Fruit fly (Drosophila melanogaster) whole organism, wandering third instar larva: ENCODE measurements around the gene spz3.

Experiments used
- Abd-B ChIP-seq: fragments of >200 bp; optimal IDR thresholded peaks from 2 replicates; lab custom pipeline; 2017; ENCODE audit warnings: missing biosample characterization, missing genetic modification characterization
- CG32264 ChIP-seq: fragments of 200-800 bp; sonication (Bioruptor generic); optimal IDR thresholded peaks from 2 replicates; lab custom pipeline; 2016; ENCODE audit warnings: missing biosample characterization, missing genetic modification characterization
- CG9705 ChIP-seq: fragments of 200-800 bp; sonication (Bioruptor generic); optimal IDR thresholded peaks from 2 replicates; lab custom pipeline; 2018; ENCODE audit warnings: missing biosample characterization, mild to moderate bottlenecking, missing genetic modification characterization
- CrebA ChIP-seq: fragments of 200-800 bp; sonication (Bioruptor generic); optimal IDR thresholded peaks from 2 replicates; lab custom pipeline; 2016; ENCODE audit warnings: missing biosample characterization, mild to moderate bottlenecking, missing genetic modification characterization, borderline replicate concordance
- Dfd ChIP-seq: fragments of >200 bp; optimal IDR thresholded peaks from 2 replicates; lab custom pipeline; 2017; ENCODE audit warnings: missing biosample characterization, missing genetic modification characterization
- Dif ChIP-seq: fragments of 200-275, 200-300 bp; sonication (Bioruptor generic); optimal IDR thresholded peaks from 2 replicates; lab custom pipeline; 2018; ENCODE audit warnings: missing biosample characterization, missing genetic modification characterization; ENCODE audit not compliant: partially characterized antibody
- GATAd ChIP-seq: sonication (Bioruptor generic); optimal IDR thresholded peaks from 2 replicates; lab custom pipeline; 2016; ENCODE audit warnings: missing biosample characterization, missing genetic modification characterization
- HLH106 ChIP-seq: fragments of 200-800 bp; optimal IDR thresholded peaks from 3 replicates; lab custom pipeline; 2019; ENCODE audit warnings: missing biosample characterization, mild to moderate bottlenecking, missing genetic modification characterization, moderate library complexity
- Hnf4 ChIP-seq: fragments of 200-800 bp; sonication (Bioruptor generic); optimal IDR thresholded peaks from 2 replicates; lab custom pipeline; 2016; ENCODE audit warnings: missing biosample characterization, mild to moderate bottlenecking, missing genetic modification characterization
- Hr78 ChIP-seq: fragments of >200 bp; optimal IDR thresholded peaks from 2 replicates; lab custom pipeline; 2017; ENCODE audit warnings: missing biosample characterization, missing genetic modification characterization
- Hr83 ChIP-seq: fragments of 200-300 bp; sonication (Bioruptor generic); optimal IDR thresholded peaks from 2 replicates; lab custom pipeline; 2016; ENCODE audit warnings: missing biosample characterization, mild to moderate bottlenecking, missing genetic modification characterization, moderate library complexity; ENCODE audit not compliant: poor library complexity, severe bottlenecking
- Jra ChIP-seq: sonication (Bioruptor generic); optimal IDR thresholded peaks from 2 replicates; lab custom pipeline; 2016; ENCODE audit warnings: missing biosample characterization, missing genetic modification characterization
- Mio ChIP-seq: sonication (Bioruptor generic); optimal IDR thresholded peaks from 2 replicates; lab custom pipeline; 2016; ENCODE audit warnings: missing biosample characterization, missing genetic modification characterization
- Myc ChIP-seq: fragments of >200 bp; optimal IDR thresholded peaks from 2 replicates; lab custom pipeline; 2017
- N ChIP-seq: fragments of >200 bp; optimal IDR thresholded peaks from 2 replicates; lab custom pipeline; 2018; ENCODE audit warnings: missing biosample characterization, missing external identifiers, missing genetic modification characterization
- OdsH ChIP-seq: fragments of 200-800 bp; sonication (Bioruptor generic); optimal IDR thresholded peaks from 2 replicates; lab custom pipeline; 2016; ENCODE audit warnings: missing biosample characterization, mild to moderate bottlenecking, missing genetic modification characterization
- Rel ChIP-seq, 2 experiments: fragments of 200-800 bp; sonication (Bioruptor generic) in 1 of 2; optimal IDR thresholded peaks; 2 replicates in 1 of 2; 3 replicates in 1 of 2; lab custom pipeline; 2016 to 2019; ENCODE audit warnings: mild to moderate bottlenecking in 2 of 2, missing biosample characterization in 2 of 2, missing genetic modification characterization in 2 of 2, moderate library complexity in 1 of 2
- Sp1 ChIP-seq: fragments of 200-800 bp; sonication (Bioruptor generic); optimal IDR thresholded peaks from 3 replicates; lab custom pipeline; 2019; ENCODE audit warnings: missing biosample characterization, mild to moderate bottlenecking, missing genetic modification characterization, moderate library complexity
- Vsx2 ChIP-seq: fragments of 200-300, 225-300 bp; sonication (Bioruptor generic); optimal IDR thresholded peaks from 2 replicates; lab custom pipeline; 2018; ENCODE audit warnings: missing biosample characterization, missing genetic modification characterization; ENCODE audit not compliant: partially characterized antibody
- br ChIP-seq: fragments of 200-800 bp; sonication (Bioruptor generic); optimal IDR thresholded peaks from 2 replicates; lab custom pipeline; 2016; ENCODE audit warnings: missing biosample characterization, missing genetic modification characterization
- brk ChIP-seq: fragments of 200-800 bp; sonication (Bioruptor generic); optimal IDR thresholded peaks from 2 replicates; lab custom pipeline; 2016; ENCODE audit warnings: missing biosample characterization, mild to moderate bottlenecking, missing genetic modification characterization
- dl ChIP-seq, 2 experiments: fragments of 175-275, 200-275 bp in 1 of 2; fragments of 200-275 bp in 1 of 2; sonication (Bioruptor generic); optimal IDR thresholded peaks; lab custom pipeline; 2018; ENCODE audit warnings: mild to moderate bottlenecking in 2 of 2, missing biosample characterization in 2 of 2, missing genetic modification characterization in 2 of 2, moderate library complexity in 2 of 2; ENCODE audit not compliant: partially characterized antibody in 2 of 2, insufficient read depth in 1 of 2
- dmrt93B ChIP-seq: fragments of 200-800 bp; sonication (Bioruptor generic); optimal IDR thresholded peaks from 2 replicates; lab custom pipeline; 2018; ENCODE audit warnings: missing biosample characterization, mild to moderate bottlenecking, missing genetic modification characterization
- dsf ChIP-seq: sonication (Bioruptor generic); optimal IDR thresholded peaks from 2 replicates; lab custom pipeline; 2016; ENCODE audit warnings: missing biosample characterization, missing genetic modification characterization, borderline replicate concordance
- ey ChIP-seq: fragments of 200-800 bp; sonication (Bioruptor generic); optimal IDR thresholded peaks from 2 replicates; lab custom pipeline; 2016; ENCODE audit warnings: missing biosample characterization, missing genetic modification characterization
- foxo ChIP-seq, 2 experiments: fragments of 200-800 bp; sonication (Bioruptor generic); optimal IDR thresholded peaks; 2 replicates in 1 of 2; 3 replicates in 1 of 2; lab custom pipeline; 2016 to 2017; ENCODE audit warnings: missing biosample characterization in 2 of 2, missing genetic modification characterization in 2 of 2
- fru ChIP-seq: fragments of 200-800 bp; sonication (Bioruptor generic); optimal IDR thresholded peaks from 3 replicates; lab custom pipeline; 2016; ENCODE audit warnings: missing biosample characterization, mild to moderate bottlenecking, missing genetic modification characterization
- h ChIP-seq: fragments of 200-800 bp; sonication (Bioruptor generic); optimal IDR thresholded peaks from 3 replicates; lab custom pipeline; 2016; ENCODE audit warnings: missing biosample characterization, mild to moderate bottlenecking, missing genetic modification characterization
- jim ChIP-seq: fragments of 175-275, 200-325 bp; sonication (Bioruptor generic); optimal IDR thresholded peaks from 2 replicates; lab custom pipeline; 2016; ENCODE audit warnings: missing biosample characterization, mild to moderate bottlenecking, missing genetic modification characterization
- lola ChIP-seq: fragments of >200 bp; optimal IDR thresholded peaks from 2 replicates; lab custom pipeline; 2017; ENCODE audit warnings: missing biosample characterization, missing genetic modification characterization
- pan ChIP-seq: fragments of >200 bp; optimal IDR thresholded peaks from 2 replicates; lab custom pipeline; 2017
- psq ChIP-seq: fragments of 200-800 bp; sonication (Bioruptor generic); optimal IDR thresholded peaks from 3 replicates; lab custom pipeline; 2017; ENCODE audit warnings: missing biosample characterization, mild to moderate bottlenecking, missing genetic modification characterization, moderate library complexity
- rgr ChIP-seq: fragments of 200-800 bp; sonication (Bioruptor generic); optimal IDR thresholded peaks from 3 replicates; lab custom pipeline; 2016; ENCODE audit warnings: missing biosample characterization, mild to moderate bottlenecking, missing genetic modification characterization
- sage ChIP-seq: fragments of 200-800 bp; sonication (Bioruptor generic); optimal IDR thresholded peaks from 2 replicates; lab custom pipeline; 2016; ENCODE audit warnings: missing biosample characterization, mild to moderate bottlenecking, missing genetic modification characterization
- sv ChIP-seq: fragments of 200-800 bp; sonication (Bioruptor generic); optimal IDR thresholded peaks from 3 replicates; lab custom pipeline; 2016; ENCODE audit warnings: missing biosample characterization, missing genetic modification characterization
- tai ChIP-seq: sonication (Bioruptor generic); optimal IDR thresholded peaks from 2 replicates; lab custom pipeline; 2016; ENCODE audit warnings: missing biosample characterization, missing genetic modification characterization
- usp ChIP-seq: fragments of >200 bp; optimal IDR thresholded peaks from 2 replicates; lab custom pipeline; 2017; ENCODE audit warnings: missing biosample characterization, missing genetic modification characterization
- woc ChIP-seq: sonication (Bioruptor generic); optimal IDR thresholded peaks from 2 replicates; lab custom pipeline; 2016; ENCODE audit warnings: missing biosample characterization, mild to moderate bottlenecking, missing genetic modification characterization

spz3 gene

DNA sequence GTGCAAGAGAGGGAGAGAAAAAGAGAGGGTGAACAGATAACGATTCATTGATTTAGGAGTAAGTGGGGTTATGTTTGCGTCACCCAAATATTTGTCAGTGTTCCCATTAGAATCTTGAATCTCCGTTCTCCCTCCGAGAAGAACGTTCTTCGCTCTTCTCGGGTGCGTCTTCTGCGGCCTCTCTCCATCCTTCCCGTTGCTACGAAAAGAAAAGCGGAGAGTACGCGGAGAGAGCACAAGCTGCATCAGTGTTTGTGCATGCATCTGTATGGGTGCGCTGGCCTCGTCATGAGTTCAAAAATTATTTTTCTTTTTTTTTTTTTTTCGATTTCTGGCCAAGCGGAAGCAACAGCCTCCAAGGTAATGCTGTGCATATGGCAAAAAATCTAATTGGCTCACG lies 50.5 kb downstream of the spz3 start (continued):
- no peak for TF ChIP-seq woc (GFP tag; lab: Kevin White, UChicago)

DNA sequence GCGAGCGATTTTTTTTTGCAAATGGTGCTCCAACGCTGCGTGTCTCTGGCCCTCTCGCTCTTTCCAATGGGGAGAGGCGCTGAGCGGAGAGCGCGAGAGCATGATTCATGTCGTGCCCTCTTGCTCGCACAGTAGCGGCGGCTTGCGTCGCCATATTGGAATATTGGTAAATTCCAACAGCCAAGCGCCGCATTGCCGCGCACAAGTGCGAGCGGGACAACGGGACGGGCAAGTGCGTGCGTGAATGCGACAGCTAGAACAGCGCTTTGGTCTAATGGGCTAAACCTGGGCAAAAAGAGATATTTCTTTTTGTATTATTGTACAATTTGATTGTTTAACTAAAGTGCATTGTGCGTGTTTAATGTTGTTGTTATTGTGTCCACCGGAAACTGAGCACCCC lies 51.1 kb downstream of the spz3 start:
- no peak for TF ChIP-seq Hr78 (GFP tag; lab: Kevin White, UChicago)
- peak; percentile 25 for TF ChIP-seq rgr (GFP tag; lab: Kevin White, UChicago)
- peak; percentile 87 for TF ChIP-seq Jra (GFP tag; lab: Kevin White, UChicago)
- TF ChIP-seq usp: no peak
- no peak for TF ChIP-seq Vsx2
- TF ChIP-seq foxo (GFP tag; optimal IDR thresholded peaks at IDR 0.05; lab: Kevin White, UChicago): no peak
- no peak for TF ChIP-seq dsf (GFP tag; lab: Kevin White, UChicago)
- no peak for TF ChIP-seq dmrt93B (GFP tag; lab: Kevin White, UChicago)
- no peak for TF ChIP-seq tai (GFP tag; lab: Kevin White, UChicago)
- peak; percentile 31 for TF ChIP-seq br (GFP tag; lab: Kevin White, UChicago)
- no peak for TF ChIP-seq GATAd (GFP tag; lab: Kevin White, UChicago)
- TF ChIP-seq Dfd (GFP tag; lab: Kevin White, UChicago): no peak
- TF ChIP-seq Sp1: no peak
- no peak for TF ChIP-seq woc (GFP tag; lab: Kevin White, UChicago)
- no peak for TF ChIP-seq Abd-B (GFP tag; lab: Kevin White, UChicago)
- peak; percentile 42 for TF ChIP-seq HLH106 (tag; lab: Kevin White, UChicago)
- peak; percentile 28 for TF ChIP-seq fru (GFP tag; lab: Kevin White, UChicago)
- TF ChIP-seq lola (GFP tag; lab: Kevin White, UChicago): no peak
- TF ChIP-seq Myc (lab: Kevin White, UChicago): no peak
- no peak for TF ChIP-seq jim (GFP tag; lab: Kevin White, UChicago)
- TF ChIP-seq Rel (GFP tag; optimal IDR thresholded peaks at IDR 0.05; lab: Kevin White, UChicago): no peak
- TF ChIP-seq Rel (tag; optimal IDR thresholded peaks at IDR 0.05; lab: Kevin White, UChicago): peak; percentile 39
- peak; percentile 86 for TF ChIP-seq Dif (GFP tag; lab: Kevin White, UChicago)
- TF ChIP-seq N (GFP tag; lab: Kevin White, UChicago): no peak
- no peak for TF ChIP-seq pan (lab: Kevin White, UChicago)
- TF ChIP-seq CG9705 (GFP tag; lab: Kevin White, UChicago): peak; percentile 13
- TF ChIP-seq psq (GFP tag; lab: Kevin White, UChicago): no peak
- TF ChIP-seq Mio (GFP tag; lab: Kevin White, UChicago): no peak
- no peak for TF ChIP-seq brk (GFP tag; lab: Kevin White, UChicago)
- no peak for TF ChIP-seq ey (GFP tag; lab: Kevin White, UChicago)
- TF ChIP-seq h (GFP tag; lab: Kevin White, UChicago): peak; percentile 58
- TF ChIP-seq Hr83 (GFP tag; lab: Kevin White, UChicago): peak; percentile 52
- TF ChIP-seq dl (GFP tag; optimal IDR thresholded peaks at IDR 0.05; lab: Kevin White, UChicago; ENCODE audit: insufficient read depth in 1 of 2, partially characterized antibody in 2 of 2): peak; percentile 49 to 87
- no peak for TF ChIP-seq OdsH (GFP tag; lab: Kevin White, UChicago)
- TF ChIP-seq Hnf4: no peak
- TF ChIP-seq sage (GFP tag; lab: Kevin White, UChicago): no peak
- TF ChIP-seq sv (GFP tag; lab: Kevin White, UChicago): no peak
- TF ChIP-seq CrebA: no peak
- TF ChIP-seq CG32264 (GFP tag; lab: Kevin White, UChicago): no peak
